Fruit fly (Drosophila melanogaster) S2 (cell line): ENCODE data around the gene ImpE2.

Experiments used
- CG8478 ChIP-seq: fragments of >200 bp; optimal IDR thresholded peaks from 2 replicates; lab custom pipeline; 2018
- CTCF ChIP-seq, 2 experiments: fragments of >200 bp; optimal IDR thresholded peaks; 2 replicates each; lab custom pipeline; 2018

Gene ImpE2

DNA sequence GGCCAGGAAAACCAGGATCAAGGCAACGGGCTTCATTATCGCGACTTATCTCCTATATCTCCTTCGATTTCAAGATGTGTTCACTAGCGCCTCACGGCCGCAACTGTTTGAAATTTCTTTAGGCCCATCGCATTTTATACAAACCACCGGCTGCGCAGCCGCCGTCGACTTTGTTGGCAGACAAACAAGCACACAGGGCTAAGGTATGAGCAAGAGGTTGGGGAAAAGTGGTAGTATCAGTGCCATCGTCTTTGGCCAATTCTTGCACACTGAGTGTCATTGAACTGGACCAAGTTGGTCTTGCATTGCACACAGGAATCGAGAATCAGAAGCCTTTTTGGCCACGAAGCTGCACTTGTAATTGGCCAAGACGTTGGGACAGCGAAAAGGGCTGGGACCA, at the start of gene ImpE2:
TSS of gene ImpE2 (minus strand) at position 115 of the 400 bp plus-strand sequence.
- TF ChIP-seq CG8478 (lab: Kevin White, UChicago) (no peak), CTCF (optimal IDR thresholded peaks at IDR 0.05; lab: Kevin White, UChicago) (no peak)

DNA sequence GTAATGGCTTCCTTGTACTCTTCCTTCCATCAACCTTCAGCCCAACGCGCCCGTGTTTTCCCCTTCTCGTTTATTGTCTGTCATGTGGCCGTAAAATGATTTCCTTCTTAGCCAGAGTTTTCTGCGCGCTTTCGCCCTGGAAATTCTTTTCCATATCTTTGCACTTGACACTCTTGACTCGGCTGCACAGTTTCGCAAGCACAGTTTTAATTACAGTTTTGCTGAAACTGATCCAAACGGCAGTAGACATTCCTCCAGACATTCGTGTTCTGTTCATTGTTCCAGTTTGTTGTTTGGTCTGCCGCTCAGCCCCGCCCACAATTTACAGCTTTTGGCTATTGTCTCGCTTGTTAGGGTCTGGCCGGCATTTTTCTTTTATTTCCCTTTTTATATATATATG, 48.1 kb upstream of the ImpE2 start:
- TF ChIP-seq CTCF (optimal IDR thresholded peaks at IDR 0.05; lab: Kevin White, UChicago) (no peak), CG8478 (lab: Kevin White, UChicago) (no peak)

DNA sequence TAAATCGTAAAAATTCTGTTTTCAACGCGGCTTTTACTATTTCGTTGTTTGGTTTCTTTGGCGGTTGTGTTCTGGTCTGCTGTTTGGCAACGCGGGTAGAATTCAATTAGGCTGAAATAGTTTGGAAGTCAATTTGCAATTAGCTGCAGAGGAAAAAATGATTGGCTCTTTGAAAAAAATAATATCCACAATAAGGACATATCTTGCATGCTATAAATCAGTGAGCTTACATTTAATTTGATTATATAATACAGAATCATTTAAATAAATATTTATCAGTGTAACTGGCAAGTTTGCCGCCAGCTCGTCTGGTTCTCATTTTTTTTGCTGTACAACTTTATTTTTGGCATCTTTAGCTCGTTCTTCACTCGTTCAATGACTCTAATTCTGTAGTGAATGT, 45.6 kb upstream of the ImpE2 start:
- TF ChIP-seq CG8478 (lab: Kevin White, UChicago), result no peak

DNA sequence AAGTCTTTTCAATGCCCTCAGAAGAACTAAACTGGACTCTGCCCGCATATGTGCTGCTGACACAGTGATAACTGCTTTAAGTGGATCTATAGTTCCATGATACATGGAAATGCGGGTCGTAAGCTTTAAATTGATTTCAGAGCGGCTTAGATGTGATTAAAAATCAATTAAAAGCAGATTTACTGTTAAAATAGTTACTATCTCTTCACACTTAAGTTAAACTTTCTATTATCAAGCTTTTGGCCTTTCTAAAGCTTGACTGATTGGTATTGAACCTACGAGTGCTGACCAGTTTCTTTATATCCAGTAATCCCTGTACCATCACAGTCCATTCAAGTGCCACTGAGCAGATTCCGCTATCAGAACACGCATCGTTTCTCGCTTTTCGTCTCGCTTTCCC, 43.9 kb upstream of the ImpE2 start:
- TF ChIP-seq CTCF (optimal IDR thresholded peaks at IDR 0.05; lab: Kevin White, UChicago) (no peak), CG8478 (lab: Kevin White, UChicago) (no peak)

DNA sequence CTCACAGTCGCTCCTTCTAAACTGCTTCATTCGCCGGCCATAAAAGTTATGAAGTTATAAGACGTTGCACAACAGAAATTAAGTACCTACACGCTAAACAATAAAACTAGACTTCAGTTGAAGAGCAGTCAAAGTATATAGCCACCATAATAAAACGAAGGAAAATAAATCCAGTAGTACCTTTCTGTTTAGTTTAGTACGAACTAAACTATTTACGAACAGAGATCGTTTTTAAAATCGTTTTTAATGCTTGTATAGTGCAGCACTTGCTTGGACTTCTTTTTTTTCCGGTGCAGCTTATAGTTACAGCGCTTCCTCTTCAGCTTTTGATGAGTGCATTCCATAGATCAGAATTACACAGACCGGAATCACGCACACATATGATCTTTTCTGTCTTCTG, 42.6 kb upstream of the ImpE2 start:
- TF ChIP-seq CG8478 (lab: Kevin White, UChicago) (no peak), CTCF (optimal IDR thresholded peaks at IDR 0.05; lab: Kevin White, UChicago) (no peak)

DNA sequence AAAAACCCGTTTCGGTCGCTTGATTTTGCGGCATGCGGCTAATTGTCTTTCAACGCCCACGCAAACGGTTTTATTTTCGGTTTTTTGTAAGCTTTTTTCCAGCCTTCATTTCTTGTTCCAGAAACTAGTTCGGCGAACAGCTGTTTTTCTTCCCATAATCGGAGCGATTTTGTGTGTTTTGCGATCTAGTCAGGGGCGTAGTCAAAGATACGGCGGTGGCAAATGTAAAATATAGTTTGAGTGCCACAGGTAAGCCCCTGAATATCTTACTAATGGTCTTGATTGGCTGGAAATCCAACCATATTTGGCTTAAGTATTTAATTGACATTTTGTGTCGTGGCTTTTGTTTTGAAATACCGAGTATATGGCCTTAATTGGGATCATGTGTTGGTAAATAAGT, 41.5 kb upstream of the ImpE2 start:
- TF ChIP-seq CTCF (optimal IDR thresholded peaks at IDR 0.05; lab: Kevin White, UChicago) (no peak), CG8478 (lab: Kevin White, UChicago) (no peak)

DNA sequence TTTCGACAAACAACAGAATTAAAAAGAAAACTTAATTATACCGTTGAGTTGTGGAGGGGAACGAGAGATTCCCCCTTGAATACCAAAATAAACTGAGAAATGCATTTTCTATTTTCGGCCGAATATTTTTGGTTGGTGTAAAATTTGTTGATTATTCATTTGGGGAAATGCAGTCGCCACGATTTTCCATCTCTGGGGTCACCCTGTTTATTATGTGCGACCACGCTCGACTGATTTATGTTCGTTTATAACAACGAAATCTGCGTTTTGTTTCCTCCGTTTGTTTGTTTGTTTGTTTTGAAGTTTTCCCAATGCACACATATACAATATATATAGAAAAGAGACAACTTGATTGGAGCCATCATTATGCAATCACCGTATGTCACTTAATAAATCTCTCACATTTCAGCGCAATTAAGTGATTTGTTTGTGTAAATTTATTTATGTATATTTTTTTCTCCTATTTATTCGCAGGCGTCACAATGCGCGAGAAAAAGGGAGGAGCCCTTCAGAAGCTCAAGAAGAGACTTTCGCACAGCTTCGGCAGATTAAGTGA, 39.9 kb upstream of the ImpE2 start:
- TF ChIP-seq CTCF (optimal IDR thresholded peaks at IDR 0.05; lab: Kevin White, UChicago), result no peak

DNA sequence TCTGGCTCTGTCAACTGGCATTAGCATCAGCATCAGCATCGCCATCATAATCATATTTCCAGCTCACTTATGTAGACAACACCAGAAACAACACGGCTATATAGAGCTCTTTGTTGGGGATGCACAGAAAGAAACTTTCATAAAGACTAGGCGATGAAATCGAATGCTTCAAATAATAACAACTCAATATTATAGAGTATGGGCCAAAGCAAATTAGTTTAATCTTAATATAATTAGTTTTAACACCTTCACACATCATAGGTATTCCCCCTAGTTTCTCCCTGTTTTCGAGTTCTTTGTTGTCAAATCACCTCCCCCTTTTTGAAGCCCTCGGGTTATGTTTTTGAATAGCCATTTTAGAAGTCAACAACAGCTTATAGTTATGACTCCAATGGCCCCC, 38.5 kb upstream of the ImpE2 start:
- no peak for TF ChIP-seq CTCF (optimal IDR thresholded peaks at IDR 0.05; lab: Kevin White, UChicago)
- TF ChIP-seq CG8478 (lab: Kevin White, UChicago), result no peak

DNA sequence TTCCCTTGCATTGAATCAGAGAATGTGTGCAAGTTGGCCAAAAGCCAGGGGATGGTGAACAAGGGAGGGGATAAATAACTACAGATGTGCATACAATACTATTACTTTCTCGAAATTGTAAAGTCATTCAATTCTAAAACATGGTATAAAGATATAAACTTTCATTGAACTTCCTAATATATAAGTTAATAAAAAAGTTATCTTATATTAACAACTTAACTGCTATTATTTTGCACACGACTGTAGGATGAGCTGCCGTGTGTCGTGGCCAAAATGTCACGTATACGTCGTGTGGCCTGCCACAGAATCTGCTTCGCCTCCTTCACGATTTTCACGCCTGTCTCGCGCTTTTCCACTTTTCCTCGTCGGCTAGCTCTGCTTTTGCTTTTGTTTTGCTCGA, 37.0 kb upstream of the ImpE2 start:
- TF ChIP-seq CG8478 (lab: Kevin White, UChicago) (no peak), CTCF (optimal IDR thresholded peaks at IDR 0.05; lab: Kevin White, UChicago) (no peak)

DNA sequence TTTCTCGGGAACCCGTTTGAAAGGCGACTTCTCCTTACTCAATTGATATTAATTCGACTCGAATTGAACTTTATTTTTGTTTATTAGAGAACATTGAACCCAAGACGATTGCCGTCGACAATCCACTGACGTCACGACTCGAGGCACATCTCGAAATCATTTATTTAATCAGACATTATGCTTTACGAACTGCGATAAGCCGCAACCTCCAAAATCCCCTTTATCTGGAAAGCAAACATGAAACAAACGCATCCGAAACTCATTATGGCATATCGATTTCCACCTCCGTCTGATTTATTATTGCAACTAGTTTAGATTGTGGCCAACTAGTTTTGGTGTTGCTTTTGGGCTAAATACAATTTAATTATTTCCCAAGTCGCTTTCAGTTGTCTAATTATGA, 34.6 kb upstream of the ImpE2 start:
- TF ChIP-seq CG8478 (lab: Kevin White, UChicago) (no peak), CTCF (optimal IDR thresholded peaks at IDR 0.05; lab: Kevin White, UChicago) (no peak)

DNA sequence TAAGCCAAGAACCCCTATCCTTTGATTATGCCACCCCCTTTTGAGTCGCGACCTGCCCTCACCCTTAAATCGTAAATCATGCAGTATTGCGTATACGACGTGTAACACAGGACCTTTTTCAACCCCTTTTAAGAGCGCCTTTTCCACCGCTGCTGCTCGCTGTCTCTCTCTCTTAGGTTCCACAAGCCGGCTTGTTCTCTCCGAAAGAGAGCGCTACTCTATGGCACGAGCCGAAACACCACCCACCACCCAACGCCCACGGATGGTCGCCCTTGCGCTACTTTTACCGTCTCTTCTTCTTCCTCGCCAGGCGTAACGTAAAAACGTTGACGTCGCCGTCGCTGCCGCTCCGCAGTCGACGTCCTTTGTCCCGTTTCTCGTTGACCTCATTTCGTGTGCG, 32.4 kb upstream of the ImpE2 start:
- TF ChIP-seq CG8478 (lab: Kevin White, UChicago) (no peak), CTCF (optimal IDR thresholded peaks at IDR 0.05; lab: Kevin White, UChicago) (no peak)

DNA sequence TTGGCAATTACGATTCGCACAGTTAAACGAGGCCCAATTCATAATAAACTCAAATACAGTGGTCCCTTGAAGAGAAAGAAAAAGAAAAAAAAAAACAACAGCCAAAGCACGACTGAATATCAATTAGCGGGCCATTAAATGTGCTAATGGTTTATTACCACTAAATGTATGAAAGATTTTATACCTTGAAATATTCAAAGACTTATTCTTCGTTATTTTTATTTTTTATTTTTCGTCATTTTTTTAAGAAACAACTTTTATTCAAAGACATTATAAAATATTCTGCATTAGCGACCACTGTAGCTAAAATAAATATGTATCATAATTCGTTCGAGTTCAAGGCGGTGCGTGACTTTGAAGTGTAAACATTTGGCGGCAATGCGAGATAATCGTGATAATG, 31.7 kb upstream of the ImpE2 start:
- TF ChIP-seq CTCF (optimal IDR thresholded peaks at IDR 0.05; lab: Kevin White, UChicago) (no peak), CG8478 (lab: Kevin White, UChicago) (no peak)

DNA sequence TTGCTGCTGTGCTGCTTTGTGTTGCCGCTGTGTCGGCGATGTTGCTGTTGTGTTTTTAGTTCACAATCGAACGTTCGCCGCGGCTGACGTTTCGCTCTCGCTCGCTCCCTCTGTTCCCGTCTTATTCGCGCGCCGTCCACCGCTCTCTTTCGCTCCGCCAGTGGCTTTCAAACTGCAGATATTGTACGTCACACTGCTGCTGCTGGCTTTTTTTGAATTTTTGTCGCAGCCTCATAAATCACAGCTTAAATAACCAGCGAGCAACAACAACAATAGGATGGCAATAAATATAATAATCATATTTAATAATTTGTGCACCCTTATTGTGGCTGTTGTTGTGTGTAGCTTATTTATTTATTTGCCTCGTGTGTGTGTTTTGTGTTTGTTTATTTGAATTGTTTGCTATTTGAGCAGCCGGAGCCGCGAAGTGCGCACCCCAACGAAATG, 31.1 kb upstream of the ImpE2 start:
- TF ChIP-seq CTCF (optimal IDR thresholded peaks at IDR 0.05; lab: Kevin White, UChicago) (no peak), CG8478 (lab: Kevin White, UChicago) (no peak)

DNA sequence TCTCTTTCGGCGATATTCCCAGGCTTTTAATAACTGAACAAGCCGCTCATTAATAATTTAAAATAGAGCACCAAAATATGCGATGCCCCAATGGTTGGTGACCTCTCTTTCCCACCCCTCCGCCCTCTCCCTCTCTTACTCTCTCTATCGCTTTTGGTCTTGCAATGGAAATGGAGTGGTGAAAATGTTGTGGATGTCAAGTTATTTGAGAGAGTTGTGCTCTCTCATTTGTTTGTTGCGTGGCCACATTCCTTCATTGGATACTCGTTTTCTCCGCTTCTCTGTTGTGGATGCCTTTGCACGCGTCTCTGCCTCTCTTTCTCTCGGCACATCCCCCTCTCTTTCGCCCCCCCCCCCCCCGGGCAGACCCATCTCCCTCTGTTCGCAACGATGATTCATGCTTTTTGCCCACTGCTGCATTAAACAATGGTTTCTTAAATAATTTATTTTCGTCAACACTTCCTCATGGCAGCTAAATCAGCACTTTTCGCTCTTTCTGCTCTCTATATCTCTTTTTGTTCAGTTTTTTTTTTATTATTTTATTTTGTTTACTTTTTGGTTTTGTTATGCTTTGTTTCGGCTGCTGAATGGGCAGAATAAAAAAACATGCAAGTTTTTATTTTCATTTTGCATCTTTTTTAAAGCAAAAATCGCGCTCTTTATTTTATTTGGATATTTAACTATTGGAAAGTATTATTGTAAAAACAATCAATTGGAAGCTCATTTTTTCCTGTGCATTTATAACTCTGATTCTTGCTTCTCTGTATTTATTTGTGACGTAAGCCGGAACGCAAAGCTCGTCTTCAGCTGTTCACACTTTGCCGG, 30.2 kb upstream of the ImpE2 start:
- TF ChIP-seq CG8478 (lab: Kevin White, UChicago), result no peak

DNA sequence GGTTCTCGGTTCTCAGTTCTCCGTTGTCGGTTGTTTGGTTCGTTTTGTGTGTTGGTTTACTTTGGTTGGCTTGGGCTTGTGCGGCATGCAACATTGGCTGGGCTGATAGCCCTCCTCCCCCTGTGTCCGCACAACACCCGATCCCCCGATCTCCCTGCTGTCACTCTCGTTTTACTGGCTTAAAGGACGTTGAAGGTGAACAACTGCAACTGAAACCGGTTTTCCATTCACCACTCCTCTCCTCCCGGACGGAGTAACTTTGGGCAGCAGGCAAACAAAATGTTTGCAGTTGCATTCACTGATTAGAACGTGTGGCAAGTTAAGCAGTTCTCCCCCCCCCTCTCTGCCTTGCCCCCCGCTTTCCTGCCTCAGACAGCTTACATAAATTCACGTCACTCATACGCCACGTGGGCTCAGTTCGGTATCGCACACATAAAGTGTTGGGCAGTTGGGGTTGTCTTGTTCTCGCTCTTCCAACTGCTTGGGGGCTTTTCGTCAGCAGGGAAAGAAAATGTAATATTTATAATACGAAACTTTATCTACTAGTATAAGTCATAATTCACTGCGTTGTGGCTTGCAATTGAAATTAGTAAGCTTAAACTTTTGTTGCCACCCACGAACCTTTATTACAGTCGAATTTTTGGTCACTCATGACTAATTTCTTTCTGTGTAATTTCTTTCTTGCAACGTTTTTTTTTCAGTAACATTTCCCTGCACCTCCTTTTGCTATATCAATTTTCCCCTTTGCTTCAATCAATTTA, 24.6 kb upstream of the ImpE2 start:
- no peak for TF ChIP-seq CTCF (optimal IDR thresholded peaks at IDR 0.05; lab: Kevin White, UChicago)
- TF ChIP-seq CG8478 (lab: Kevin White, UChicago), result no peak
